Worm (Caenorhabditis elegans): ENCODE measurements around the gene ntp-1.

ntp-1 gene

DNA sequence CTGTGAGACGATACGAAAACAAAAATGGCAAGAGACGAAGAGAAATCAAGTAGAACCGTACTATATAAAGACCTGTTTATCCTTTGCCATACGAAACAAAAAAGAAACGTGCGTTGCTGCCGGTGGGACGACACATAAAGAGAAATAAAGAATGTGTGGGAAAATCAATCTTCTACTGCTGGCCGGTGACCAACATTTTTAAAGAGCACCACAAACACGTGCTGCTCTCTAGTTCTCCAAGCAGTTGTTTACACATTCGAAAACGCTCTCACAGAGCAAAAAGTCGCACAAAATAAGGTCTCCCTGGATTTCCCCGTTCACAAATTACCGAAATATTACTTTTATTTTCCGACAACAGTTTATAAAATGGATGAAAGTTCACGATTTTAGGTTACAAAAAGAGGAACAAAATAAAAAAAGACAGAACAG lies 5.1 kb downstream of the ntp-1 start, which contains the start of gene imp-3:
TSS of gene imp-3 (minus strand) at position 93 of the 429 bp plus-strand sequence.
- no peak for TF ChIP-seq nfya-2 (GFP tag; IDR thresholded peaks at IDR 0.05)
- peak; percentile 33 for TF ChIP-seq Y67H2A.10 (GFP tag; conservative IDR thresholded peaks at IDR 0.05)
- peak; percentile 75 for TF ChIP-seq chd-7 (tag; optimal IDR thresholded peaks at IDR 0.05)
- TF ChIP-seq attf-3 (GFP tag; conservative IDR thresholded peaks at IDR 0.05), result 0 out of 2 replicates have a peak, but pooled peaks have one; percentile 27
- no peak for TF ChIP-seq T07F8.4 (tag; optimal IDR thresholded peaks at IDR 0.05)
- peak; percentile 76 for TF ChIP-seq ceh-40 (GFP tag; IDR thresholded peaks at IDR 0.05)
- no peak for TF ChIP-seq dpl-1 (GFP tag; optimal IDR thresholded peaks at IDR 0.05)
- TF ChIP-seq ceh-79 (tag; optimal IDR thresholded peaks at IDR 0.05), result peak; percentile 49
- peak; percentile 54; the same call in 1 of the 2 replicates for TF ChIP-seq C17E4.6 (GFP tag; IDR thresholded peaks at IDR 0.05)
- no peak for TF ChIP-seq C06A6.2 (GFP tag; conservative IDR thresholded peaks at IDR 0.05)
- peak; percentile 79 for TF ChIP-seq atf-7 (tag; optimal IDR thresholded peaks at IDR 0.05)
- TF ChIP-seq snpc-1.3 (tag; optimal IDR thresholded peaks at IDR 0.05; ENCODE audit: insufficient read depth), result peak; percentile 11
- peak; percentile 15; the same call in 1 of the 2 replicates for TF ChIP-seq ceh-91 (GFP tag; IDR thresholded peaks at IDR 0.05)
- peak; percentile 56 for TF ChIP-seq repo-1 (tag; optimal IDR thresholded peaks at IDR 0.05)
- TF ChIP-seq hlh-12 (tag; optimal IDR thresholded peaks at IDR 0.05), result no peak
- no peak for TF ChIP-seq nhr-179 (tag; optimal IDR thresholded peaks at IDR 0.05)
- no peak for TF ChIP-seq bed-2 (GFP tag; IDR thresholded peaks at IDR 0.05)
- TF ChIP-seq pbrm-1 (GFP tag; IDR thresholded peaks at IDR 0.05), result peak; percentile 62
- peak; percentile 66; the same call in 1 of the 2 replicates for TF ChIP-seq Y95B8A.8 (GFP tag; IDR thresholded peaks at IDR 0.05)
- TF ChIP-seq akir-1 (GFP tag; optimal IDR thresholded peaks at IDR 0.05), result no peak
- TF ChIP-seq ceh-100 (GFP tag; IDR thresholded peaks at IDR 0.05), result peak; percentile 60
- 0 out of 2 replicates have a peak, but pooled peaks have one; percentile 10 for TF ChIP-seq ceh-58 (GFP tag; IDR thresholded peaks at IDR 0.05)
- TF ChIP-seq rcor-1 (GFP tag; IDR thresholded peaks at IDR 0.05), result peak; percentile 46; the same call in 1 of the 2 replicates
- TF ChIP-seq tlf-1 (GFP tag; optimal IDR thresholded peaks at IDR 0.05), result peak; percentile 53
- peak; percentile 69 for TF ChIP-seq F10E7.11 (tag; optimal IDR thresholded peaks at IDR 0.05)
- TF ChIP-seq lin-54 (GFP tag; optimal IDR thresholded peaks at IDR 0.05), result peak; percentile 43
- no peak for TF ChIP-seq F57A8.1 (GFP tag; optimal IDR thresholded peaks at IDR 0.05)
- TF ChIP-seq fkh-3 (tag; optimal IDR thresholded peaks at IDR 0.05), result no peak
- TF ChIP-seq madf-3 (GFP tag; IDR thresholded peaks at IDR 0.05), result 0 out of 2 replicates have a peak, but pooled peaks have one; percentile 40
- no peak for TF ChIP-seq B0261.1 (tag; optimal IDR thresholded peaks at IDR 0.05)
- TF ChIP-seq F37B4.10 (GFP tag; IDR thresholded peaks at IDR 0.05), result no peak
- no peak for TF ChIP-seq B0035.1 (tag; optimal IDR thresholded peaks at IDR 0.05)
- no peak for TF ChIP-seq ztf-3 (GFP tag; optimal IDR thresholded peaks at IDR 0.05)
- TF ChIP-seq ets-4 (GFP tag; optimal IDR thresholded peaks at IDR 0.05), result no peak
- TF ChIP-seq attf-5 (GFP tag; optimal IDR thresholded peaks at IDR 0.05), result peak; percentile 74
- 0 out of 2 replicates have a peak, but pooled peaks have one; percentile 38 for TF ChIP-seq F33H1.4 (GFP tag; IDR thresholded peaks at IDR 0.05)
- TF ChIP-seq F22D6.2 (tag; optimal IDR thresholded peaks at IDR 0.05), result no peak
- no peak for TF ChIP-seq lag-1 (GFP tag; IDR thresholded peaks at IDR 0.05)
- TF ChIP-seq dpff-1 (tag; optimal IDR thresholded peaks at IDR 0.05), result peak; percentile 7
- no peak for TF ChIP-seq efl-1 (GFP tag; optimal IDR thresholded peaks at IDR 0.05)
- TF ChIP-seq mel-28 (tag; optimal IDR thresholded peaks at IDR 0.05; ENCODE audit: borderline replicate concordance), result no peak
- peak; percentile 72 for TF ChIP-seq madf-6 (GFP tag; IDR thresholded peaks at IDR 0.05)
- TF ChIP-seq K12H6.12 (tag; optimal IDR thresholded peaks at IDR 0.05), result peak; percentile 51
- no peak for TF ChIP-seq T26A5.8 (tag; optimal IDR thresholded peaks at IDR 0.05)
- peak; percentile 19 to 24 for TF ChIP-seq let-607 (tag; optimal IDR thresholded peaks at IDR 0.05)
- peak; percentile 68; the same call in 1 of the 2 replicates for TF ChIP-seq dox-1 (GFP tag; IDR thresholded peaks at IDR 0.05)
- peak; percentile 81 for TF ChIP-seq Y79H2A.3 (GFP tag; conservative IDR thresholded peaks at IDR 0.05)
- TF ChIP-seq ZK185.1 (tag; optimal IDR thresholded peaks at IDR 0.05; ENCODE audit: poor library complexity, severe bottlenecking), result peak; percentile 12
